Fruit fly (Drosophila melanogaster): ENCODE measurements around the gene OdsH.

Gene OdsH

DNA sequence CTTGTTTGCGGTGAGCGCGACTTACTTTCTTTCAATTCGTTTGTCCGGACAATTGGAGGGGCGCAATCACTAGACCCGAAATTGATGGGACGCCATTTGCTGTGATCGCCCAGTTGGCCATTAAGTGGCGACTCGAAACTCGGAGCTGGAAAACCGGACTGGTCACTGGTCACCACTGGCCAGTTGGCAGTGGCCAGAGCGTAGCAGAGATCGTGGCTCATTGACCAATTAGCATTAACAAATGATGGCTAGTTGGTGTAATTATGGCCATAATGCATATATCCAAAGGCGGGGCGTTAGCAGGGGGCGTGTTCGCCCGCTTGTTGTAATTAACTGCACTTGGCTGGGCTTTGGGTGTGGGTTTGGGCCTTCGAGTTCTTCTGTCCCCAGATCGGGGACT is 18.9 kb upstream of the OdsH start:
- no peak for TF ChIP-seq CG17801 (GFP tag; optimal IDR thresholded peaks at IDR 0.05; ENCODE audit: partially characterized antibody)

DNA sequence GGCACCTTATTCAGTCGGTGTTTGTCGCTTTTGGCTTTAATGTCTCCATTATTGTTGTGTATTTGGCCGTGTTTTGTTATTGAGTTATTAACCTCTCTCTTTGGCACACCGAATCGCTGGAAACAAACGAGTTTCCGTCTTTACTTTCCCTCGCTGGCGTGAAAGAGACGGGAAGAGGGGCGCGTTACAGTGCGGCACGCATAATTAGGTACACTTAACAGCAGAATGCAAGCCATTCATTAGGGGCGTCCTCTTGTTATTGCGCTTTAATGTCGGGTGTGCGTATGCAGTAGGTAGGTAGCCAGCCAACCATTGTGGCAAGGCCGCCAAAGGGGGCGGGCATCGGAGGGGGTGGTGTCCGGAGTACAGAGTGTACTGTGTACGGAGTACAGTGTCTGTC is 16.3 kb upstream of the OdsH start:
- TF ChIP-seq CG17801 (GFP tag; optimal IDR thresholded peaks at IDR 0.05; ENCODE audit: partially characterized antibody): no peak

DNA sequence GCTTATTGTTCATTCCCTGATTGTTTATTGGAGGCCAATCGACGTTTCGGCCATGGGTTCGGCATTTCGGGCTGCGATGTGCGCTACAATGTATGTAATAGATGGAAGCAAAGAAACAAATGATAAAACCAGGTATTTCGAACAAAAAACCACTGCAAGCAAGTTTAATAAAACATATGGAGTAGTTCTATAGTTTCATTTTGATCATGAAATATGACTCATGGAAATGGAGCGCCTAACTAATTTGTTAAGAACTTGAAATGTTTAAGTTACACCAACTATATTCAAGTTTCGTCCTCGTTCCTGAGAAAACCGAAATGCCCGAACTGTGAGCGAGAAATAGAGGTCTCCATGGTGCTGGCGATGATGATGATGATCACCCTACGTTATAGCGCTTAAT is 10.5 kb upstream of the OdsH start:
- no peak for TF ChIP-seq CG17801 (GFP tag; optimal IDR thresholded peaks at IDR 0.05; ENCODE audit: partially characterized antibody)

DNA sequence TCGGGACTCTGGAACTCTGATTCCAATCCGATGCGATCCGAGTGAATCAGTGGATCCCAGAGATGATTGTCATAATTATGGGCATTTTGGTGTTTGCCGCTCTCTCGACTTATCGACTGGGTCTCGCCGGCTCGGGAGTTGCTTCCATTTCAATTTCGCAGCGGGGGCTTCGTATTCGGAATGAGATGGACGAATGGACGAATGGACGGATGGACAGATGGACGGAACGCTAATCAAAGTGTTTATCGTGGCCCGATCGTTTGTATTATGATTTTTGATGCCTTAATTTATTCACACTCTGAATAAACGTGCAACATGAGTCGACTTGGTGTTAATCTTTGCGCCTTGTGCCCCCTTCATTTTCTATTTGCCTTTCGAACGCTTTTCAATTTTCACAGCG is 10.0 kb upstream of the OdsH start:
- TF ChIP-seq CG17801 (GFP tag; optimal IDR thresholded peaks at IDR 0.05; ENCODE audit: partially characterized antibody): no peak

DNA sequence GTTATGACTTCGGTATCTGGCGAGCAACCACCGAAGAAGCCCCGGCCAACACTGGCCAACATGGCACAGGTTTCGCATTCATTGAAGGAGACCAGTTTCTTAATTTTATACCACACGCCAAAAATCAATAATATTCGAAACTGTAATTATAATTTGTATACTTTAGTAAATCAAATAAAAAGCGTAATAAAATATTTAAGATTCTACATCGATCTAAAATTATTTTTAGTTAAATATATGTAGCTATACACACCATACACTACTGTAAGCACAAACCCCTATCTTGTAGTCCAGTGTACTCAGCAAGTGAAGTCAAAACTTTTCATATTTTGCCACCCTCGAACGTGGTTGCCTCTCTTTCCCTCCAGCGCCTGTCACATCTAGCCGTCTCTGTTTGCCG is 8.8 kb upstream of the OdsH start:
- TF ChIP-seq CG17801 (GFP tag; optimal IDR thresholded peaks at IDR 0.05; ENCODE audit: partially characterized antibody): no peak

DNA sequence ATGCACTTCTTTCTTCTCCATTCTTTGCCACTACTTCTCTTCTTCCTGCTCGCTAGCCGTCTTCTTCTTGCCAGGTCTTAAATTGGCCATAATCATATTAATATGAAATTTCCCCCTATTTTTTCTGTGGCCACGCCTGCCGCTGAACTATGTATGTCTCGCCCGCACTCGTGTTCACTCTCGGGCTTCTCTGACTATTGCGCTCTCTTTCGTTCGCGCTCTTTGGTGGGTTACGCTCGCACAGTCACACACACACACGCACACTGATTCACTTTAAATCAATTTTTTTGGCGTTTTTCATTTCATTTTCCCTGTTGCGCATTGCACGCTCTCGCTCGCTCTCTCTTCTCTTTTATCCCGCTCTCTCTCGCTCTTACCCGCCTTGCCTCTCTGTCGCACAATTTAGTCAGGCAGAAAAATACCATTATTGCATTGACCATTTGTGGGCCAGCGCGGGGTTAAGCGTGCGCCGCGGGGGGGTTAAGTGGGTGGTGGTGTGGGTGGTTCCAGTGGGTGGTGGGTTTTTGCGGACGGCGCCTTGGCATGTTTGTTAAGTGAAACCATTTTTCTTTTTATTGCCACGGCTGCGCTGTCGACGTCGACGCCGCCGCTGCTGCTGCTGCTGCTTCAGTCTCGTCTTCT is 1.3 kb upstream of the OdsH start:
- TF ChIP-seq CG17801 (GFP tag; optimal IDR thresholded peaks at IDR 0.05; ENCODE audit: partially characterized antibody): no peak

DNA sequence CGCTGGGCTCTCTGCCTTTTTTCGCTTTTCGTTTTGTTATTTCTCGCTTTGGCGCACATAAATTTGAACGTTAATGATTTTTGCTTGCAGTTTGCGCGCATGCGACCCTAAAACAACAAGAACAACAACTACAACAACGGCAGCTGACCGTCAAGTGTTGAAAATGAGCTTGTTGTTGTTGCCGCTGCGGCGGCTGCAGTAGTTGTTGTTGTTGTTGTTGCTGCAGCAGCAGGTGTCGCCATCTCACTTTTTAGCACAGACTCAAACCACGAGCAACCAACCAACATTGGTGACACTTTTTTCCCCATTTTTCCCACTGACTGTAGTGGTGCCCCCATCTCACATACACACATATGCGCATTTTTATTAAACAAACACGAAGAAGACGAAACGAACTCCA is 738 bp upstream of the OdsH start:
- no peak for TF ChIP-seq CG17801 (GFP tag; optimal IDR thresholded peaks at IDR 0.05; ENCODE audit: partially characterized antibody)

DNA sequence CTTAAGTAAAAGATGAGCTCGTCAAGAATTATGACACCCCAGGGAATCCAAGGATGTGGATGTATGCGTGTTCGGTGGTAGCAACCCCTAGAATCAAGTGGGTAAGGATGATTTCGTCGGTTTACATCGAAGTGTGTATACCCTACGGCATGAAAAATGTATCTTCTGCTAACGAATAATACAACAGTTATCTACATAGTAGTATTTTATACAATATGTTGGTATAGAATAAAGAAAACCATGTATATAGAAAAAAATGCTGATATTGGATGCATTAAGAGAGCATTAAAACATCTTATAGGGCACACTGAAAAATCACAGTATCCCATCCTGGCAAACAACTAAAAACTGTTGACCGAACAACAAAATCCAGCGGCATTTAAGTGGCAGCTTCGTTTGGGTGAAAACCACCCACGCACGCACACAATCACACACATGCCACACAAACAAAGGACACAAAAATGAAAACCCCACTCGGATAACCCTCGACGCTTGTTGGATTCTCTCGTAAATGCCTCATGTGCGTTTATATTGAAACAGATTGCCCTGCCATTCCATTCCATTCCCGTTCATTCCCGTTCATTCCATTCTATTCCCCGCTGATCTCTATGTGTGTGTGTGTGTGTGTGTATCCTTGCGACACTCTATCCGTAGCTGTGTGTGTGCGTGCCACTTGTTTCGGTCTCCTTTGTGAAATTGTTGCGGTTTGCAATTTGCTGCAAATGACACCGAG is 8.4 kb downstream of the OdsH start:
- TF ChIP-seq CG17801 (GFP tag; optimal IDR thresholded peaks at IDR 0.05; ENCODE audit: partially characterized antibody): no peak

DNA sequence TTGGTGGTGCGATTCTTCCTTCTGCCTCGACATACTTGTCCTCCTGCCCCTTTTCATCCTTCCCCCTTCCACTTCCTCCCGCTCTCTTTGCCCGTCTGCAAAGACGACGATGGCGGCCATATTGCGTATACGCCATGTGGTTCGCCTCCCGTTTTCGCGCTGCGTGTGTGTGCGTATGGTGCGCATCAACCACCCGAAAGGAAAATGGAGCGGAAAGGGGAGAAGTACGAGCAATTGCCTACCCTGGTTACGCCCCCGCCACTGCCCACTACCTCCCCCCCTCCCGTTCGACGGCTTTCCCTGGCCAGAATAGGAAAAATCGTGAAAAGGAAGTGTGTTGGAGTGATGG is 9.0 kb downstream of the OdsH start:
- TF ChIP-seq CG17801 (GFP tag; optimal IDR thresholded peaks at IDR 0.05; ENCODE audit: partially characterized antibody): no peak

DNA sequence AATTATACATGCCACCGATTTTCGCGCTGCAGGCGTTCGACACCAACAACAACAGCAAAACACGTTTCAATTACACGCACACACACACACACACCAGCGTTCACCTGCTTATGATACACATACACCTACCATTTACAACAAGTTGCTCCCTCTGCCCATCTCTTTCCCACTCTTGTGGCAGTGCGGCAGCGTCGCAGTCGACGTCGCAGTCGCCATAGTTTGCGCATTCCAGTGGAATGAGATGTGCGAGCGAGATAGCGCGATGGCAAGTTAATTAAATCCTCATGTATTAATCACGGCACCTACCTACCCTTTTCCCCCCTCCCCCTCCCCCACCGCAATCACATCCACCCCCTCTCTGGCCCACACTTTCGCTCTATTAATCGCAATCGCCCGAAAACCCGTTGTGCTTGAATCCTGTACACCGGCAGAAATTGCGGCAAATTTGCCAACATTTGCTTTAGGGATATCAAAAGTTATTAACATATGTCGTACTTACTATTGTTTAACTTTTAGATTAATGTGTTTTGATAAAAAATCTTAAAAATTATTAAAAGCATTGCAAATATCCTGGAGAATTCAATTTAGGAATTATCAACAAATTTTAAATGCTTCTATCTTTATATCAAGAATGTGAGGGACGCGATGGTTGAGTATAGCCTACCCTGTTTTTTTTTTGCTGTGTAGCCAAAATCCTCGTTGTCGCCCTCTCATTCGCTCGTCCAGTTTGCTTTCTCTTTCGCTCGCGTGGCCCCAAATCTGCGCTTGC is 11.7 kb downstream of the OdsH start:
- no peak for TF ChIP-seq CG17801 (GFP tag; optimal IDR thresholded peaks at IDR 0.05; ENCODE audit: partially characterized antibody)

DNA sequence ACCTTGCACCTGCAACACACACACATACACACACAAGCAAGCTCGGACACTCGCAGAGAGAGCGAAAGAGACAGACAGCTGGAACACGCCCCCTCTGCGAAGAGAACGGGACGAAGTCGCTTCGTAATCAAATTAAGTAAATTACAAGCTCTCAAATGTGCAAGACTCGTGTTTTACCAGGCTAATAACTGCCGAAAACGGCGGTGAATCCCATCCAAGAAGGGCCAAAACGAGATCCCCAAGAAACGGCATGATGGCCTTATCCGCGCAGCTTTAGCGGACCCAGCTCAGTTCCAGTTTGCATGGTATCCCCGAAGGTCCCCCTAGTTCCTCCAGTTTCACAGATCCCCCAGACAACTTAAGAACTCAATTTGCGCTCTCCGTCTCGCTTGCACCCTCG is 13.2 kb downstream of the OdsH start:
- no peak for TF ChIP-seq CG17801 (GFP tag; optimal IDR thresholded peaks at IDR 0.05; ENCODE audit: partially characterized antibody)

DNA sequence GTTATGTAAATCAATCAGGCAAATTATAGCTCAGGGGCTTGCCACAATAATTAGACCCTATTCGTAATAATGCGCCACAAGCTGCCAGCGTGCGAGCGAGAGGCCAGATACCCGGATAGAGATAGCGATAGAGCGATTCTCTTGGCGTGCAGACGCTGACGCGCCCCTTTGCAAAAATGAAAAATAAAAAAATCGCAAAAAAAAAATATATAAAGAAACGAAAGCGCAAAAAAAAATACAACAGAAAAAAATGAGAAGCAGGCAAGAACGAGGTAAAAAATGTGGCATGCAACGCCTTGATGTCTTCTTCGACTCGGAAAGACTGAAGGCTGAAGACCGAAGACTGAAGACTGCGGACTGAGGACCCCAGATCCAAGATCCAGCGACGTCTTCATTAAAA is 15.5 kb downstream of the OdsH start:
- TF ChIP-seq CG17801 (GFP tag; optimal IDR thresholded peaks at IDR 0.05; ENCODE audit: partially characterized antibody): no peak

DNA sequence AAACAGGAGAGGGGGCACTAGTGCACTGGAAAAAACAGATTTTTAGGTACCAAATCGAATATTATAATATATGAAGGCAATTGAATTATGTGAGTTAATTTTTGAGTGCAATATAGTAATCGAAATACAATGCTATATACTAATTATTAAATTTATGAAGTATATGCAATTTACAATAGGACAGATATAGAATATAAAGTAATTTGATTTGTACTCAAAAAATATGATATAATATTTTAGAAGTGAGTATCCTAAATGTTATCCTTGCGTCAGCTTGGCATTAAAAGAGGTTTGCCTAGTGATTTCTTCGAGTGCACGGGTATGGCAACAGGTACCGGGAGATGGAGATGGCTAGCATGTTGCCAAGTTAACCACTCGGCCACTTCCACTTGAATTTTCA is 16.2 kb downstream of the OdsH start:
- TF ChIP-seq CG17801 (GFP tag; optimal IDR thresholded peaks at IDR 0.05; ENCODE audit: partially characterized antibody): no peak

DNA sequence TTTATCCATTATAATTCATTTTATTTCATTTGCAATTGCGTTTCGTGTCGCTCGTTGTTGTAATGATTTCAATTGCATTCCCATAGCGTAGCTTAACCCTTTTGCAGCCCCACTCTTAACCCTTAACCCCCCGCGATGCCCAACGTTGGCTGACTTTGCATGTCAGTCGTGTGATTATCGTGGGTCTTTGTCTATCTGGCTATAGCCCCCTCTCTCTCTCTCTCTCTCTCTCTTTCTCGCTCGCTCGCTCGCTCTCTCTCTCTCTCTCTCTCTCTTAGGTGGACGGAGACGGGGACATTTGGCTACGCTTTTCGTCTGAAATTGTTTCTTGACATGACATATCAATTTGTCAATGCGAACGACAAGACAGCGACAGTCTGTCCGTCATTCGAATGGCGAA is 21.4 kb downstream of the OdsH start:
- TF ChIP-seq CG17801 (GFP tag; optimal IDR thresholded peaks at IDR 0.05; ENCODE audit: partially characterized antibody): no peak

DNA sequence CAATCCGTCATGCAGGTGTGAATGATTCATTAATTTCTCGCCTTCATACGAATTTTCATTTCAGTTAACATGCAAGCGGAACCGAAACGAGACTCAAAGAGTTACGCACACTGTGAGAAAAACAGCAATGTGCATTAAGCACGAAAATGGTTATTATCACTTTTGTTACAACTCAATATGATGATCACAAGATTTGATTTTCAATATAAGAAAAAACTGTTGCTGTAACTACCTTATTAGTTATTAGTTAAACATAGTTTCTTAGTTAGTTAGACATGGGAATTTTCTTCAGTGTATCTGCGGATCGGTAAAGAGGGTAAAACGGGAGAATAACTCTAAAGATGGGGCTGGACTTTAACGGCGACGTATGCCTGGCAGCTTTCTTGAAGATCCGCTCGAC is 24.0 kb downstream of the OdsH start:
- no peak for TF ChIP-seq CG17801 (GFP tag; optimal IDR thresholded peaks at IDR 0.05; ENCODE audit: partially characterized antibody)

DNA sequence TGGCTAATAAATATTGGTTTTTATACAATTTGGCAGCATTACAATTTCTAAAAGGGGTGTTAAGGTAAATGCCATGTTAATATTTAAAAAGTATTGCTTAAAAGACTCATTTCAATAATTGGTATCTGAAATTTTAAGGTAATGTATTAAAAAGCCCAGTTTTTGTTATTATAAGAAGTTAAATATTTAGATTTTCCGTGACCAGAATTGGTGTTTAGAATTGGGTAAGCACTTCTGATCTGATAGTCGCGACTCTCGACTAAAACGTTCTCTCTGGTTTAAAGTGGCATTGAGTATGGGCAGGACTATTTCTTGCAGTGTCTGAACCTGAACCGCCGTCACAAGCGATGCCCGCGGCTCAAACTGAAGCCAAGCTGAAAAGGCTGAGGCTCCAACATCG is 25.6 kb downstream of the OdsH start:
- no peak for TF ChIP-seq CG17801 (GFP tag; optimal IDR thresholded peaks at IDR 0.05; ENCODE audit: partially characterized antibody)
